Fruit fly (Drosophila melanogaster): Measurements from ENCODE around the gene CG42541.

Gene CG42541

DNA sequence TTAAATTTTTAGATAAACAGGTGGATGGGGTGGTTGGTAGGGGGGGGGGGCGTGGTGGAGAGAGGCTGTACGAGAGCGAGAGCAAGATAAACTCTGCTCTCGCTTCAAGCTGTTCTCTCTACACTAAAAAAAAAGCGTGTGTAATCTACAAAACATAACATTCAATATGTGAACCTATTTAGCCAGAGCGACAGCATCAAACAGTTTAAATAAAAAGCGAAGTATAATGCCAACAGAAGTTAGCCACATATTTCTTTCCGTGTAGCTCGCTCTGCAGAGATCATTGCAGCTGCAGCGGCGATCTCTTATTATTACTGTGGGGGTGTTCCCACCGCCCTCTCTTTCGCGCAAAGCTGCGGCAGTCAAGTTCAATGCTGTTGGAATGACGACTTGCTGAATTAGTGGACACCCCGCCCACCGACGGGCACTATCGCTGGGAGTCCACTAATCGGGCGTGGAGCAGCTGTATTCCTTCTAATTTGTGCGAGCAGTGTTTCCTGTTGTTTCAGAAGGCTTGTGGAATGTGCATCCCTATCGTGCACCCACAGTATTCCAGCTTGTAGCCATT is 61.8 kb downstream of the CG42541 start, which contains the start of gene CG2930:
Gene CG2930 (plus strand): TSS at position 518 of the 568 bp plus-strand sequence.
- TF ChIP-seq usp (GFP tag; optimal IDR thresholded peaks at IDR 0.05) (no peak), pan (optimal IDR thresholded peaks at IDR 0.05) (no peak), Dll (optimal IDR thresholded peaks at IDR 0.05) (no peak), psq (optimal IDR thresholded peaks at IDR 0.05) (no peak), CG8478 (optimal IDR thresholded peaks at IDR 0.05) (no peak), EcR (GFP tag; optimal IDR thresholded peaks at IDR 0.05) (no peak)

DNA sequence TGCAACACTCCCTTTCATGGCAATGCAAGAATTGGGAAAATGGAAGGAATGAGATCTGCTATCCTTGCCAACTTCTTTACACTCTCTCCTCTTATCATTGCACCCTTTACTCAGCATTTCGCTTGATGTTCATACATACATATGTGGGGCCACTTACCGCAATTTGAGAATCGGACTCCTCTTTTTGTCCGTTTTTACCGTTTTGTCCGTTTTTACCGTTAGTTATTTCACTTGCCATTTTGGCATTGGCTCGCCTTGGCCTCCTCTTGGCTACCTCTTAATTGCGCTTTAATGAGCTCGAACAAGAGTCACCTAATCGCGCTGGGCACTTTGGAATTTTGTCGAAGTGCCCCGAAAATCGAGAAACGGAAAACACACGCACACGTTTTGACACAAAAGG is 62.6 kb downstream of the CG42541 start:
- TF ChIP-seq Dll (optimal IDR thresholded peaks at IDR 0.05) (no peak), usp (GFP tag; optimal IDR thresholded peaks at IDR 0.05) (no peak), CG8478 (optimal IDR thresholded peaks at IDR 0.05) (no peak), pan (optimal IDR thresholded peaks at IDR 0.05) (no peak), psq (optimal IDR thresholded peaks at IDR 0.05) (no peak), EcR (GFP tag; optimal IDR thresholded peaks at IDR 0.05) (no peak)

DNA sequence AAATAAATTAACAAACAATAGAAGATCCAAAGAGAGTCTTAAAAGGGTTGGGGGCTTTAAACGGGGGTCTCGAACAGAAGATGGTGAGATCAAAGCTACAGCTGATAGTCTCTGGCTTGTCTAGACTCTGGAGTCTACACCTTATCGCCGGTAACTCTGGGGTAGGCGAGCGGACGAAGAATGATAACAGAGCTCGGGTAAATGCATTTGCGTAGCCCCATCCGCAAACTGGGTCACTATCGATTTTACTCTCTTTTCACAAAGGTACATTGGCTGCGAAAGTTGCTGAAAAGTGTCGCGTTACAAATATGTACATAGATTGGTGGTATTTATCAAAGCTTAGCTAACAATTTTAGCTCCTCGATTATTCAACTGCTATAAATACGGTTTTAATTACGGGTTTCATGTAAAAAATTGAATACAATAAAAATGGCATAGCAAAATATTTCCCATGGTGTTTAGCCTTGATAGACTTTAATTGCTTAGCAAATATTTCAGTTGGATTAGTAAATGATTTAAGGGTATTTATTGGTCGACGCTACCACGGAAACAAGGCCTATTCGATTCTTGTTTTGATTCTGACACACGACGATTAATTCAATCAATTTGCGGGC is 63.4 kb downstream of the CG42541 start:
- TF ChIP-seq psq (optimal IDR thresholded peaks at IDR 0.05) (no peak), usp (GFP tag; optimal IDR thresholded peaks at IDR 0.05) (no peak)

DNA sequence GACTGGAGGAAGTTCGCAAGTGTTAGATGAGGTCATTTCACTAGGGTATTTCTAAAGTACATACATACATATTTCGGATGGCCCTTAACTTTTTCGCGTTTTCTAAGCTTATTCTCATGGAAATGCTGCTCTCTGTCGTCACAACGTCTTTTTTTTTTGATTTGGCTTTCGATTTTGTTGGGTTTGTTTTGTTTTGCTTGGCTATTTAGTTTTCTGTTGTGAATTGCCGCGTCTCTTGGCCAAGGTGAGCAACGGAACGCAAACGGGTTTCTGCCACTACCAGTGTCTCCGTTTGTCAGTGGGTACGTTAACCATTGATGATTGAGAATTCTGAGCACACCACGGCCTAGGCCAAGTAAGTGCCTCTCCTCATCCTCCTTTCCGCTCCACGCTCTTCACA is 64.3 kb downstream of the CG42541 start:
- TF ChIP-seq CG8478 (optimal IDR thresholded peaks at IDR 0.05) = no peak
- no peak for TF ChIP-seq usp (GFP tag; optimal IDR thresholded peaks at IDR 0.05)
- no peak for TF ChIP-seq Dll (optimal IDR thresholded peaks at IDR 0.05)

DNA sequence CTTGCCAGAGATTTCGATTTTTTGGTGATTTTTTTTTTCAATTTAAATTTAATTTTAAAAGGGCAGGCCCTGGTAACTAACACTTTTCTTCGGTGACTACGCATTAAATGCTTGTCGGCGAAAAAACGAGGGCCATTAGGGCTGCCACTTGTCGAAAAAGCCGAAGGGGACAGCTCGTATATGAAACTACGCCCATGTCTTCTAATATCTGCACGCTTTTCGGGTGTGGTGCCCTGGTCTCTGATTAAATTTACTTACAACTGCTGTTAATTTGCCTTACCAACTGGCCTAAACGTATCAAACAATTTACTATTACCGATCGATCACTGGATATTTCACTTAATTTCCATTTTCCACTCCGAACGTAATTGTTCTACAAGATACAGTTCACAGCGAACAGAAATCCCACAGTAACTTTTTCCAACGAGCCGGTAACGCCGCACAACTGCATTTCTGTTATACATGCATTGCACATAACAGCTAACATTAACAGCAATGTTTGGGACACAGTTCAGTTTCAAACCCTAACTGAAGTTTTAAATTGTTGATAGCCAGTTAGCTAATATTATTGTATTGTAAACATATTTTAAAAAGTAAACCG is 68.0 kb downstream of the CG42541 start:
- TF ChIP-seq EcR (GFP tag; optimal IDR thresholded peaks at IDR 0.05) (no peak), Dll (optimal IDR thresholded peaks at IDR 0.05) (no peak), usp (GFP tag; optimal IDR thresholded peaks at IDR 0.05) (no peak), psq (optimal IDR thresholded peaks at IDR 0.05) (no peak), CG8478 (optimal IDR thresholded peaks at IDR 0.05) (no peak), pan (optimal IDR thresholded peaks at IDR 0.05) (no peak)

DNA sequence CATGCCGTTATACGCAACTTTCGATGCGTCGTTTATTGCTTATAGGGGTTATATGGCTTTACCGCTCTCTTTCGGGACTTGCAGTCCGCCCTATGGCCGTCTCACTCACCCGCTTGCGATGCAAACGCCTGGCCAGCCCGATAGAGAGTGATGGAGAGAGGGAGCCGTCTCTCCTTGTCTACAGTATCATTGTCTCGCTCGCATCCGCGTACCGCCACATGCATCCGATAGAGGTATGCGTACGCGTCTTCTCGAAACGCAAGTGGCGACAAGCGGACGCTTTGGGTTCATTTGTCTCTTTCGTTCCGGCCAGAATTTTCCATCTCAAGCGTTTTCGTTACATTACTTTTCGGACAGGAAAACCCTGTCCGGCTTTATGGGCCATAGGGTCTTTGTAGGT is 69.2 kb downstream of the CG42541 start:
- TF ChIP-seq CG8478 (optimal IDR thresholded peaks at IDR 0.05) = peak; percentile 75
- no peak for TF ChIP-seq psq (optimal IDR thresholded peaks at IDR 0.05)

DNA sequence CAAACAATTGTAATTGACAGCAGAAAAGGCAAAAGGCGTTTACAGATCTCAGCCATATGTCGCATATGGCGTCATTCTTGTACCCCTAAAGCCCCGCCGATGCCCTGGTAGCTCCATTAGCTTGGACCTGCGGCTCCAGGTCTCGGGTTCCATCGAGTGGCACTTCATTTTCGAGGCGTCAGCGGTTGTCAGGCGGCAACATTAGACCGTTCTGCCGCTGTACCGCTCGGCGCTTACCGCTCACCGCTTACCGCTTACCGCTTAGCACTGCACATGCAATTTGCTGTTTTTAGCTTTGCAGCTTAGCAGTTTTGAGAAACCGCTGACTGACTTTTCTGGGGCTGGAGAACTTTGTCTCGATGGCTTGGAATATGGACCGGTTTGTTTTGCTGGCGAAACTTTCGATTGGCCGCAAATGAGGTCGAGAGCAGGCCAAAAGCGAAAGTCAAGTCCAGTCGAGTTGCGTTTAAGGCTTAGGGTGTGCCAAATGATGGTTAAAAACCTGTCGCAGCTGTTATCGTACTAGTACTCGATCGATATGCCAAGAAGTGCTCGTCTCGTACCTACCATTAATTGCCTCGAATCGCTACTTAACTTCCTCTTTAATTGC is 80.9 kb downstream of the CG42541 start:
- TF ChIP-seq usp (GFP tag; optimal IDR thresholded peaks at IDR 0.05) = no peak
- no peak for TF ChIP-seq EcR (GFP tag; optimal IDR thresholded peaks at IDR 0.05)
- no peak for TF ChIP-seq psq (optimal IDR thresholded peaks at IDR 0.05)
- no peak for TF ChIP-seq pan (optimal IDR thresholded peaks at IDR 0.05)
- no peak for TF ChIP-seq Dll (optimal IDR thresholded peaks at IDR 0.05)
- TF ChIP-seq CG8478 (optimal IDR thresholded peaks at IDR 0.05) = no peak

DNA sequence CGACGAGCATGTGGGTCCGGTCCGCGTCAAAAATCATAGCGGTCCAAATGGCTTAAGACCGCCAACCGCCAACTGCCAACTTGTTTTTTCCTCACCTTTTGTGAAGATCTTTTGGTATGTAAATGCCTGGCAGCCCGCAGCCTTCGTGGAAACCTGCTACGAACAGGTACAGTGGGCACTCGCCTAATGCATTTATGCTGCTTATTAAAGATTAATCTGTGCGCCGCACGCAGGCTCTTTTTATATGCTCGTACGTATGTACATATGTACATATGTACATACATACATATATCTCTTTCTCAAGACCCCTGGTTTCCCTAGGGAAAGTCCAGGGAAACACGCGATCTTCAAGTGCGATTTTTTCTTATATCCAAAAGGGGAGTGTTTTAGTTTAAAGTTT is 84.0 kb downstream of the CG42541 start:
- TF ChIP-seq usp (GFP tag; optimal IDR thresholded peaks at IDR 0.05) = no peak
- no peak for TF ChIP-seq pan (optimal IDR thresholded peaks at IDR 0.05)
- no peak for TF ChIP-seq CG8478 (optimal IDR thresholded peaks at IDR 0.05)
- no peak for TF ChIP-seq EcR (GFP tag; optimal IDR thresholded peaks at IDR 0.05)
- TF ChIP-seq psq (optimal IDR thresholded peaks at IDR 0.05) = no peak
- TF ChIP-seq Dll (optimal IDR thresholded peaks at IDR 0.05) = no peak

DNA sequence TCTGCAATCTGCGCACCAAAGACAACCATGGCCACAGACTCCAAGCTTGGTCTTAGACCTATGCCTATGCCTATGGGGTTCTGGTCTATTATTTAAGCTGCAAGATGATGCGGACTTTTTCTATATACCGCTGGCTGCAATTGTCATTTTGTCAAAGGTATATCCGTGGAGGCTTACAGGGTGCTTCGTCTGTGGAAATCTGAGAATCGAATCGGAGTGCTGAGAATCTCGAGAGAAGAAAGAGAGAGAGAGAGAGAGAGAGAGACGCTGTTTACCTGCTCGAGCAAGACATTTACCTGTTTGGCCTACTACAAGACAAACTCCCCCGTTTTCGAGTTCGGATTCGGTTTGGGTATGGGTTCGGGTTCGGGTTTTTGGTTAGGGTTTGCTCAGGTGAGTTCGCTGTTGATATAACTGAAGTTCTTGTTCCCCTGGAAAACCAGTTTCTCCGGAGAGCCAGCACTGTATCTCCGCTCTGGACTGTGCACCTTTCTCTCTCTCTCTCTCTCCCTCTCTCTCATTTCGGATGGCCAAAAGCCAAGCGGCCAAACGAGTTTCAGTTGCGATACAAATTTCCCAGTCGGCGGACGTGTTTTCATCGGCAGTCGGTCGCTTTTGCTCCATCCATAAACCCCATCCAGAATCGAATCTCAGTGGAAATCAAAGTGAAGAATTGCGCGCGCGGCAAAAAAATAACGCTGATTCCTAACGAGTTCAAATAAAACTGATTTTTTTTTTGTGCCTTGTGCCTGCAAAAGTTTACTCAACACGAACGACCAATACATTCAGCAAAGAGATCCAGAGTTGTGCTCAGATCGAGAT is 84.8 kb downstream of the CG42541 start:
- no peak for TF ChIP-seq Dll (optimal IDR thresholded peaks at IDR 0.05)
- TF ChIP-seq pan (optimal IDR thresholded peaks at IDR 0.05) = no peak
- no peak for TF ChIP-seq usp (GFP tag; optimal IDR thresholded peaks at IDR 0.05)
- TF ChIP-seq EcR (GFP tag; optimal IDR thresholded peaks at IDR 0.05) = no peak
- TF ChIP-seq psq (optimal IDR thresholded peaks at IDR 0.05) = no peak
- no peak for TF ChIP-seq CG8478 (optimal IDR thresholded peaks at IDR 0.05)

DNA sequence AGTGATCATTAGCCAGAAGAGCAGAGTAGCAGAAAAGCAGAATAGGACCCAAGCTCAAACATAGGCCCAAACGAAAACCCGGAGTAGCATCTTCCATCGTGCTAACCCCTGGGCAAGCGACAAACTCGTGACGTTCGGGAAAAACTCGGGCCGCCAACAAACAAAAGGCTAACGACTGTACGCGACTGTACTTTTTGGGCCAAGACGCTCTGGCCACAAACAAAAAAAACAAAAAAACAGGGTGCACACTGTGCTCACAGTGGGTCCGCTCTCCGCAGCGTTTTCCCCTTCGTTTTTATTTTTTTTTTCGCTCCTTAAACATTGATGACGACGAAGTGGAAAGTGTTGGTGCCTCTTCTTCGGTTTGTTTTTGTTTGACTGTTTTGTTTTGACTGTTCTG is 87.5 kb downstream of the CG42541 start:
- TF ChIP-seq psq (optimal IDR thresholded peaks at IDR 0.05) = no peak
- peak in 1 of 2 experiments; percentile 30 for TF ChIP-seq EcR (GFP tag; optimal IDR thresholded peaks at IDR 0.05)

Measured in whole organism.